Fruit fly (Drosophila melanogaster) whole organism, pupa: Measurements from ENCODE around the gene Z600.
A peak's percentile ranks its signal among the peaks of the same experiment; 100 is the strongest.

Source experiments
- CG10348 ChIP-seq: fragments of 200-800 bp; sonication (Bioruptor generic); IDR thresholded peaks from 2 replicates; pipeline ENCODE4 v1.3.6; 2022; ENCODE audit warnings: missing biosample characterization, missing genetic modification characterization
- CG12605 ChIP-seq: fragments of 200-800 bp; sonication (Bioruptor generic); IDR thresholded peaks from 2 replicates; pipeline ENCODE4 v1.3.6; 2022; ENCODE audit warnings: missing biosample characterization, missing genetic modification characterization
- CG13204 ChIP-seq: fragments of 200-800 bp; sonication (Bioruptor generic); optimal IDR thresholded peaks from 2 replicates; lab custom pipeline; 2018; ENCODE audit warnings: missing biosample characterization, mild to moderate bottlenecking, missing genetic modification characterization, moderate library complexity
- CG14655 ChIP-seq: fragments of 200-800 bp; sonication (Bioruptor generic); optimal IDR thresholded peaks from 3 replicates; lab custom pipeline; 2017; ENCODE audit warnings: mild to moderate bottlenecking, missing biosample characterization, missing genetic modification reagents, missing genetic modification characterization
- CG15710 ChIP-seq: fragments of 200-800 bp; sonication (Bioruptor generic); optimal IDR thresholded peaks from 2 replicates; lab custom pipeline; 2018; ENCODE audit warnings: missing biosample characterization, mild to moderate bottlenecking, missing genetic modification characterization, moderate library complexity
- CG17806 ChIP-seq: fragments of 200-800 bp; sonication (Bioruptor generic); optimal IDR thresholded peaks from 2 replicates; lab custom pipeline; 2018; ENCODE audit warnings: missing biosample characterization, mild to moderate bottlenecking, missing genetic modification characterization, moderate library complexity
- CG32121 ChIP-seq: fragments of 200-800 bp; sonication (Bioruptor generic); IDR thresholded peaks from 2 replicates; pipeline ENCODE4 v1.3.6; 2022; ENCODE audit warnings: missing biosample characterization, missing genetic modification characterization
- CG34367 ChIP-seq: fragments of 200-800 bp; sonication (Bioruptor generic); optimal IDR thresholded peaks from 2 replicates; lab custom pipeline; 2018; ENCODE audit warnings: missing biosample characterization, mild to moderate bottlenecking, missing genetic modification characterization
- CG4496 ChIP-seq: fragments of 200-800 bp; sonication (Bioruptor generic); IDR thresholded peaks from 3 replicates; pipeline ENCODE4 v1.3.6; 2022; ENCODE audit warnings: missing biosample characterization, missing genetic modification characterization
- CG8159 ChIP-seq: fragments of 200-800 bp; sonication (Bioruptor generic); optimal IDR thresholded peaks from 3 replicates; lab custom pipeline; 2018; ENCODE audit warnings: missing biosample characterization, mild to moderate bottlenecking, missing genetic modification characterization, moderate library complexity
- CG8301 ChIP-seq: fragments of 200-800 bp; sonication (Bioruptor generic); optimal IDR thresholded peaks from 2 replicates; lab custom pipeline; 2018; ENCODE audit warnings: missing biosample characterization, mild to moderate bottlenecking, missing genetic modification characterization
- CG9948 ChIP-seq: fragments of 200-800 bp; sonication (Bioruptor generic); optimal IDR thresholded peaks from 2 replicates; lab custom pipeline; 2018; ENCODE audit warnings: missing biosample characterization, mild to moderate bottlenecking, missing genetic modification characterization, moderate library complexity
- D1 ChIP-seq: fragments of 200-800 bp; sonication (Bioruptor generic); optimal IDR thresholded peaks from 2 replicates; lab custom pipeline; 2018; ENCODE audit warnings: missing biosample characterization, mild to moderate bottlenecking, missing genetic modification characterization, moderate library complexity
- EcR ChIP-seq: fragments of 200-800 bp; sonication (Bioruptor generic); optimal IDR thresholded peaks from 3 replicates; lab custom pipeline; 2019; ENCODE audit warnings: missing biosample characterization, missing genetic modification characterization, mild to moderate bottlenecking, moderate library complexity, missing genetic modification reagents
- Ets98B ChIP-seq: fragments of 200-800 bp; sonication (Bioruptor generic); IDR thresholded peaks from 2 replicates; pipeline ENCODE4 v1.3.6; 2022; ENCODE audit warnings: missing biosample characterization, missing genetic modification characterization
- Pif1A ChIP-seq: fragments of 200-800 bp; sonication (Bioruptor generic); optimal IDR thresholded peaks from 3 replicates; lab custom pipeline; 2016; ENCODE audit warnings: missing biosample characterization, missing genetic modification characterization
- Pif1B ChIP-seq: fragments of 200-800 bp; sonication (Bioruptor generic); optimal IDR thresholded peaks from 3 replicates; lab custom pipeline; 2016; ENCODE audit warnings: missing biosample characterization, missing genetic modification characterization
- Snoo ChIP-seq: fragments of 200-800 bp; sonication (Bioruptor generic); optimal IDR thresholded peaks from 3 replicates; lab custom pipeline; 2017; ENCODE audit warnings: missing biosample characterization, mild to moderate bottlenecking, missing genetic modification characterization, inconsistent platforms
- fd96Ca ChIP-seq: fragments of 200-800 bp; sonication (Bioruptor generic); IDR thresholded peaks from 3 replicates; pipeline ENCODE4 v1.3.6; 2022; ENCODE audit warnings: missing biosample characterization, missing genetic modification characterization
- gl ChIP-seq: fragments of 200-800 bp; sonication (Bioruptor generic); optimal IDR thresholded peaks from 2 replicates; lab custom pipeline; 2018; ENCODE audit warnings: missing biosample characterization, mild to moderate bottlenecking, missing genetic modification characterization
- rn ChIP-seq: fragments of 200-800 bp; sonication (Bioruptor generic); IDR thresholded peaks from 2 replicates; pipeline ENCODE4 v1.3.6; 2022; ENCODE audit warnings: missing biosample characterization, missing genetic modification characterization

The Z600 gene

dm6 chr3L:15535228-15535598 lies 26.4 kb downstream of the Z600 start, which contains the start of gene CrebA:
Gene CrebA, plus strand, starts transcription at chr3L:15535395.
- TF ChIP-seq CG34367 (tag; lab: Kevin White, UChicago) (no peak), CG12605 (GFP tag; lab: Robert Waterston, UW) (peak; percentile 88), CG4496 (GFP tag; lab: Robert Waterston, UW) (peak; percentile 56), Ets98B (GFP tag; lab: Robert Waterston, UW) (peak; percentile 41; the same call in 1 of the 2 replicates), CG14655 (GFP tag; lab: Kevin White, UChicago) (no peak), Pif1A (no peak), CG15710 (tag; lab: Kevin White, UChicago) (no peak), CG32121 (peak; percentile 11; the same call in 1 of the 2 replicates), Pif1B (GFP tag; lab: Kevin White, UChicago) (no peak), CG8159 (tag; lab: Kevin White, UChicago) (no peak), D1 (tag; lab: Kevin White, UChicago) (no peak), Snoo (tag; lab: Kevin White, UChicago) (no peak), CG10348 (GFP tag; lab: Robert Waterston, UW) (no peak), CG8301 (no peak)

DNA sequence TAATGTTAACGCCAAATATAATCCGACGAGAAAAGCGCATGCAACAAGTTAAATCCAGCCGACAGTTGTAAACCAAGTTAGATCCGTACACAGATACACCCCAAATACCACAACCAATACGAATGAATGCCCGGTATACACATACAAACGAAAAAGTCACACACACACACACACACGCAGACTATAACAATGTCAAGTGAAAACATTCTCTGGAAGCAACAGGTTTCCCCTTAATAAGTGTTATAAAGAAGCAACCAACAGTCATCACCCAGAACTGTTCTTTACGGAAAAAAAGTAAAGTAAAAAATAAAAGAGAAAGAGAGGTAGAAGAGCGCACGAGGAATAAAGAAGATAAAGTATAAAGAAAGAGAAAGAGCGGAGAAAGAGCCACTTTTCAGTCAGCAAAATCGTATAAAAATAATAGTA lies 27.0 kb downstream of the Z600 start:
- TF ChIP-seq CG8159 (tag; lab: Kevin White, UChicago) (peak; percentile 13), CG12605 (GFP tag; lab: Robert Waterston, UW) (peak; percentile 76), CG4496 (GFP tag; lab: Robert Waterston, UW) (no peak), EcR (GFP tag; lab: Kevin White, UChicago) (peak; percentile 12)

- TF ChIP-seq EcR (GFP tag; lab: Kevin White, UChicago): no peak
- TF ChIP-seq fd96Ca (GFP tag; lab: Robert Waterston, UW): no peak
- TF ChIP-seq CG15710 (tag; lab: Kevin White, UChicago): no peak
- TF ChIP-seq CG4496 (GFP tag; lab: Robert Waterston, UW): no peak
- no peak for TF ChIP-seq gl (tag; lab: Kevin White, UChicago)
- no peak for TF ChIP-seq CG17806 (tag; lab: Kevin White, UChicago)
- TF ChIP-seq rn (GFP tag; lab: Robert Waterston, UW): no peak
- TF ChIP-seq CG13204 (GFP tag; lab: Kevin White, UChicago): no peak
- TF ChIP-seq CG8159 (tag; lab: Kevin White, UChicago): no peak
- TF ChIP-seq Pif1A: no peak
- TF ChIP-seq CG34367 (tag; lab: Kevin White, UChicago): no peak
These were observed 27.7 kb downstream of the Z600 start for dm6 chr3L:15536550-15536949.

DNA sequence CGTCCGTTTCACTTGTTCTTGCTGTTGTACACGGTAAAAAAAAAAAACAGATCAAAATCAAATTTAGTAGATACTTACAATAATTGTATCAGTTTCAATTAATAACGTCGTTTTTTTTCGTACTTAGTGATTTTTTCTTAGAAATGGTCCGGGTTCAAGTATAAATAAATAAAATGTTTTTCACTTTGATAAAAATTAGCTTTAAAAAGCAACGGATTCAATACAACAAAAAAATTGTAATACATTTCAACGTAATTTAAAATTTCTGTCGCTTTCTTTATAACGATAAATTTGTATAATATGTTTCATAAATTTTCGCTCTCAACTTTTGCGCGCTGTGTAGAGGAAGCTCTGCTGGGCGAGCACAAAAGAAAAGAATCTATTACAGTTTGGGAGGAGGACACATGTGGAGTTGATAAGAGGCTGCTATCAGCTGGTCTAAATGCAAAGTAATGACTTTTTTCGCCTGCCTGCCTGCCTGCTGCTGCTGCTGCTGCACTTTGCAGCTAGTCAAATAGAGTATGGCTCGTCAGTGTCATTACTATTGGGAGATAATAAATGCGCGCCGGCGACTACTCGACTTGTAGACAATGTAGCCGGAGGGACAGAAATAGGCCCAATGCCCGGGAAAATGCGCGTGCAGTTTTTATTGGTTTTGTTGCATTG lies 29.2 kb downstream of the Z600 start:
- TF ChIP-seq CG32121 (peak; percentile 75), CG8301 (peak; percentile 73), Pif1B (GFP tag; lab: Kevin White, UChicago) (peak; percentile 56), Ets98B (GFP tag; lab: Robert Waterston, UW) (no peak; the same call in 1 of the 2 replicates), EcR (GFP tag; lab: Kevin White, UChicago) (peak; percentile 37), rn (GFP tag; lab: Robert Waterston, UW) (no peak), CG17806 (tag; lab: Kevin White, UChicago) (peak; percentile 66), CG10348 (GFP tag; lab: Robert Waterston, UW) (no peak), CG8159 (tag; lab: Kevin White, UChicago) (peak; percentile 80), gl (tag; lab: Kevin White, UChicago) (no peak), Pif1A (peak; percentile 73), CG14655 (GFP tag; lab: Kevin White, UChicago) (peak; percentile 83), CG9948 (tag; lab: Kevin White, UChicago) (peak; percentile 71), fd96Ca (GFP tag; lab: Robert Waterston, UW) (no peak; the same call in 2 of the 3 replicates), CG4496 (GFP tag; lab: Robert Waterston, UW) (no peak; the same call in 1 of the 3 replicates), CG12605 (GFP tag; lab: Robert Waterston, UW) (peak; percentile 9; the same call in 1 of the 2 replicates), CG15710 (tag; lab: Kevin White, UChicago) (peak; percentile 72), CG34367 (tag; lab: Kevin White, UChicago) (peak; percentile 58), D1 (tag; lab: Kevin White, UChicago) (peak; percentile 60), Snoo (tag; lab: Kevin White, UChicago) (peak; percentile 18), CG13204 (GFP tag; lab: Kevin White, UChicago) (no peak)
- TF ChIP-seq, all 21 proteins: peak for 14

DNA sequence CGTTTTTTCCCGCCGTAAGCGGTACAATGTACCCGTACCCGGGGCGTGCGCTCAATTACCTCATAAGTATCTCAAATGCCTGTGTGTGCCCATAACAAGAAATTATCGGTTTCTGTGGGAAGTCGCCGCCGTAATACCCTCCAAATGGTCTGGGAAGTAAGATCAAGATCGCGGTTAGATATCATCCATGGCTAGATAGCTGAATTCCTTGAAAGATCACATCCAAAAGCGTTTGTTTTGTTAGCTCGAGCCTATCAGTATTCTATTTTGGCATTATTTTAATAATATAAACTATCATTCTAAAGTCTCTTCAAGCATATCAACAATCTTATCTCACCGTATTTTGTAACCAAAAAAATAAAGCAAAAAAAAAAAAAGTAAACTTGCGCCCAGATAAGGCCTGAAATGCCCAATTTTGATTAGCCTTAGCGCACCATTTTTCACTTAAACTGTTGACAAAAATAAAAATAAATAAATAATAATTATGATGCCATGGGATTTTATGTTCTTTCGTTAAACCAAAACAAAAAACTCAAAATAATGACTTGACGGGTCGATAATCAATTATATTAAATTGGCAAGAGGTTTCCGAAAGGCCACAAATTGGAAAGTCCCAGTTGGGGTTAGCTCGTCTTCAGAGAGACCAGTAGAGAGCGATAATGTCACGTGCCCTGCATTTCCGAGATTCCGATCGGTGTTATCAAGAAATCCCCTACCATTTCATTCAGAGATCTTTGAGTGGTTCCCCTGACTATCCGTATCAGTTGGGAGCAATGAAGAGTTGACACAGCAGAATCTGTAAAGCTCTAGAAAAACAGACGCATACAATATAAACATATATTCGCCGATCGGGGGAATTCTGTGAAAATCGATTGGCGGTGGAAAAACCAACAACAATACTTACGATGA lies 30.0 kb downstream of the Z600 start:
- TF ChIP-seq Pif1B (GFP tag; lab: Kevin White, UChicago): no peak
- TF ChIP-seq CG12605 (GFP tag; lab: Robert Waterston, UW): no peak
- TF ChIP-seq CG10348 (GFP tag; lab: Robert Waterston, UW): no peak
- TF ChIP-seq gl (tag; lab: Kevin White, UChicago): no peak
- no peak for TF ChIP-seq CG34367 (tag; lab: Kevin White, UChicago)
- TF ChIP-seq CG8159 (tag; lab: Kevin White, UChicago): no peak
- no peak for TF ChIP-seq CG8301
- peak; percentile 32 for TF ChIP-seq EcR (GFP tag; lab: Kevin White, UChicago)
- no peak for TF ChIP-seq Ets98B (GFP tag; lab: Robert Waterston, UW)
- TF ChIP-seq D1 (tag; lab: Kevin White, UChicago): no peak
- no peak for TF ChIP-seq CG15710 (tag; lab: Kevin White, UChicago)
- TF ChIP-seq CG14655 (GFP tag; lab: Kevin White, UChicago): peak; percentile 6
- TF ChIP-seq CG9948 (tag; lab: Kevin White, UChicago): no peak
- TF ChIP-seq Snoo (tag; lab: Kevin White, UChicago): no peak
- no peak for TF ChIP-seq rn (GFP tag; lab: Robert Waterston, UW)
- no peak for TF ChIP-seq CG17806 (tag; lab: Kevin White, UChicago)
- no peak for TF ChIP-seq CG32121
- no peak for TF ChIP-seq Pif1A
- no peak for TF ChIP-seq CG4496 (GFP tag; lab: Robert Waterston, UW)
- TF ChIP-seq fd96Ca (GFP tag; lab: Robert Waterston, UW): 0 out of 3 replicates have a peak, but pooled peaks have one; percentile 3
- no peak for TF ChIP-seq CG13204 (GFP tag; lab: Kevin White, UChicago)
